Worm (Caenorhabditis elegans) whole organism, young adult: ENCODE data around the gene grd-2.

ENCODE experiments used
- B0261.1 ChIP-seq: sonication (generic microtip); optimal IDR thresholded peaks from 2 replicates; lab custom pipeline; 2016; ENCODE audit warnings: mild to moderate bottlenecking, missing genetic modification characterization, moderate library complexity, missing compliant biosample characterization
- F23B12.7 ChIP-seq: sonication (generic microtip); optimal IDR thresholded peaks from 2 replicates; lab custom pipeline; 2017; ENCODE audit warnings: missing genetic modification characterization, mild to moderate bottlenecking, missing compliant biosample characterization, antibody characterized with exemption, moderate library complexity; ENCODE audit not compliant: insufficient read depth
- F37B4.10 ChIP-seq: fragments of 200-800 bp; sonication (Bioruptor generic); IDR thresholded peaks from 2 replicates; pipeline ENCODE4 v1.3.6; 2022; ENCODE audit warnings: missing genetic modification characterization, missing compliant biosample characterization
- F57A8.1 ChIP-seq: fragments of 200-800 bp; sonication (Bioruptor generic); optimal IDR thresholded peaks from 2 replicates; lab custom pipeline; 2018; ENCODE audit warnings: mild to moderate bottlenecking, missing genetic modification characterization, moderate library complexity, missing compliant biosample characterization
- F57C9.4 ChIP-seq: sonication (generic microtip); optimal IDR thresholded peaks from 2 replicates; lab custom pipeline; 2017; ENCODE audit warnings: mild to moderate bottlenecking, missing genetic modification characterization, missing compliant biosample characterization
- K12H6.12 ChIP-seq: fragments of 200-800 bp; sonication (Bioruptor generic); optimal IDR thresholded peaks from 2 replicates; lab custom pipeline; 2018; ENCODE audit warnings: mild to moderate bottlenecking, missing genetic modification characterization, missing compliant biosample characterization
- Y53F4B.3 ChIP-seq: fragments of 200-800 bp; sonication (Bioruptor generic); IDR thresholded peaks from 2 replicates; pipeline ENCODE4 v1.3.6; 2022; ENCODE audit warnings: missing genetic modification reagents, missing genetic modification characterization, missing compliant biosample characterization
- Y67H2A.10 ChIP-seq: fragments of 200-800 bp; sonication (Bioruptor generic); conservative IDR thresholded peaks from 2 replicates; pipeline ENCODE4 v1.3.6; 2022; ENCODE audit warnings: missing genetic modification reagents, missing genetic modification characterization, missing compliant biosample characterization
- ama-1 ChIP-seq, 3 experiments: fragments of 150-350 bp in 1 of 3; sonication (generic microtip) in 2 of 3; optimal IDR thresholded peaks; 2 replicates each; lab custom pipeline; 2014 to 2018; ENCODE audit warnings: missing biosample characterization in 2 of 3, missing genetic modification characterization in 2 of 3, missing genetic modification reagents in 2 of 3
- aptf-2 ChIP-seq: fragments of 200-800 bp; sonication (Bioruptor generic); conservative IDR thresholded peaks from 2 replicates; pipeline ENCODE4 v1.3.6; 2022; ENCODE audit warnings: missing genetic modification reagents, missing genetic modification characterization, missing compliant biosample characterization
- aptf-3 ChIP-seq: fragments of 200-800 bp; sonication (Bioruptor generic); IDR thresholded peaks from 2 replicates; pipeline ENCODE4 v1.3.6; 2022; ENCODE audit warnings: missing genetic modification characterization, missing compliant biosample characterization
- atf-7 ChIP-seq: sonication (generic microtip); optimal IDR thresholded peaks from 2 replicates; lab custom pipeline; 2017; ENCODE audit warnings: mild to moderate bottlenecking, missing genetic modification characterization, missing compliant biosample characterization
- attf-3 ChIP-seq: fragments of 200-800 bp; sonication (Bioruptor generic); conservative IDR thresholded peaks from 2 replicates; pipeline ENCODE4 v1.3.6; 2022; ENCODE audit warnings: missing genetic modification reagents, missing genetic modification characterization, missing compliant biosample characterization
- bed-2 ChIP-seq: fragments of 200-800 bp; sonication (Bioruptor generic); IDR thresholded peaks from 2 replicates; pipeline ENCODE4 v1.3.6; 2022; ENCODE audit warnings: missing genetic modification reagents, missing genetic modification characterization, missing compliant biosample characterization
- ccch-3 ChIP-seq: fragments of 200-800 bp; sonication (Bioruptor generic); optimal IDR thresholded peaks from 2 replicates; lab custom pipeline; 2018; ENCODE audit warnings: mild to moderate bottlenecking, missing genetic modification characterization, missing compliant biosample characterization
- cebp-2 ChIP-seq: fragments of 200-800 bp; sonication (Bioruptor generic); IDR thresholded peaks from 2 replicates; pipeline ENCODE4 v1.3.6; 2022; ENCODE audit warnings: missing genetic modification characterization, missing compliant biosample characterization
- ceh-100 ChIP-seq: fragments of 200-800 bp; sonication (Bioruptor generic); IDR thresholded peaks from 2 replicates; pipeline ENCODE4 v1.3.6; 2022; ENCODE audit warnings: missing genetic modification reagents, missing genetic modification characterization, missing compliant biosample characterization
- chd-7 ChIP-seq: sonication (generic microtip); optimal IDR thresholded peaks from 2 replicates; lab custom pipeline; 2016; ENCODE audit warnings: mild to moderate bottlenecking, missing genetic modification characterization, moderate library complexity, missing compliant biosample characterization
- die-1 ChIP-seq: sonication (generic microtip); optimal IDR thresholded peaks from 2 replicates; lab custom pipeline; 2016; ENCODE audit warnings: missing genotype, mild to moderate bottlenecking, missing genetic modification characterization, missing compliant biosample characterization
- dpl-1 ChIP-seq: fragments of 150-350 bp; optimal IDR thresholded peaks from 2 replicates; lab custom pipeline; 2014; ENCODE audit warnings: missing biosample characterization, missing genetic modification reagents, missing genetic modification characterization
- efl-1 ChIP-seq: fragments of 150-350 bp; optimal IDR thresholded peaks from 2 replicates; lab custom pipeline; 2014; ENCODE audit warnings: missing biosample characterization, missing genetic modification reagents, missing genetic modification characterization
- egl-44 ChIP-seq: fragments of 200-800 bp; sonication (Bioruptor generic); IDR thresholded peaks from 2 replicates; pipeline ENCODE4 v1.3.6; 2022; ENCODE audit warnings: missing genetic modification reagents, missing genetic modification characterization, missing compliant biosample characterization
- hmg-20 ChIP-seq: fragments of 200-800 bp; sonication (Bioruptor generic); IDR thresholded peaks from 2 replicates; pipeline ENCODE4 v1.3.6; 2022; ENCODE audit warnings: missing genetic modification reagents, missing genetic modification characterization, missing compliant biosample characterization
- let-526 ChIP-seq: fragments of 200-800 bp; sonication (Bioruptor generic); IDR thresholded peaks from 2 replicates; pipeline ENCODE4 v1.3.6; 2022; ENCODE audit warnings: missing genetic modification reagents, missing genetic modification characterization, missing compliant biosample characterization
- lin-26 ChIP-seq: fragments of 200-800 bp; sonication (Bioruptor generic); IDR thresholded peaks from 2 replicates; pipeline ENCODE4 v1.3.6; 2022; ENCODE audit warnings: missing genetic modification reagents, missing genetic modification characterization, missing compliant biosample characterization
- lsy-27 ChIP-seq: sonication (generic microtip); optimal IDR thresholded peaks from 2 replicates; lab custom pipeline; 2017; ENCODE audit warnings: missing genetic modification characterization, mild to moderate bottlenecking, missing compliant biosample characterization, antibody characterized with exemption, missing genotype, borderline replicate concordance; ENCODE audit not compliant: insufficient read depth
- madf-10 ChIP-seq: sonication (generic microtip); optimal IDR thresholded peaks from 2 replicates; lab custom pipeline; 2016; ENCODE audit warnings: mild to moderate bottlenecking, missing genetic modification characterization, missing compliant biosample characterization
- madf-3 ChIP-seq: fragments of 200-800 bp; sonication (Bioruptor generic); IDR thresholded peaks from 2 replicates; pipeline ENCODE4 v1.3.6; 2022; ENCODE audit warnings: missing genetic modification reagents, missing genetic modification characterization, missing compliant biosample characterization
- mel-28 ChIP-seq: sonication (generic microtip); optimal IDR thresholded peaks from 2 replicates; lab custom pipeline; 2016; ENCODE audit warnings: borderline replicate concordance, mild to moderate bottlenecking, missing genetic modification characterization, missing compliant biosample characterization
- mes-4 ChIP-seq: sonication (generic microtip); optimal IDR thresholded peaks from 2 replicates; lab custom pipeline; 2016; ENCODE audit warnings: missing genotype, missing genetic modification characterization, missing compliant biosample characterization
- nfya-1 ChIP-seq: sonication (generic microtip); optimal IDR thresholded peaks from 2 replicates; lab custom pipeline; 2017; ENCODE audit warnings: antibody characterized with exemption, missing compliant biosample characterization, missing genetic modification characterization, borderline replicate concordance; ENCODE audit not compliant: insufficient read depth
- nfyb-1 ChIP-seq: fragments of 200-800 bp; sonication (Bioruptor generic); IDR thresholded peaks from 2 replicates; pipeline ENCODE4 v1.3.6; 2022; ENCODE audit warnings: missing genetic modification reagents, missing genetic modification characterization, missing compliant biosample characterization
- nhr-179 ChIP-seq: sonication (generic microtip); optimal IDR thresholded peaks from 2 replicates; lab custom pipeline; 2016; ENCODE audit warnings: mild to moderate bottlenecking, missing genetic modification characterization, missing compliant biosample characterization
- nhr-90 ChIP-seq: sonication (generic microtip); optimal IDR thresholded peaks from 2 replicates; lab custom pipeline; 2016; ENCODE audit warnings: missing genotype, mild to moderate bottlenecking, missing genetic modification characterization, missing compliant biosample characterization
- repo-1 ChIP-seq: sonication (generic microtip); optimal IDR thresholded peaks from 2 replicates; lab custom pipeline; 2017; ENCODE audit warnings: mild to moderate bottlenecking, missing genetic modification characterization, missing compliant biosample characterization
- sea-2 ChIP-seq: fragments of 200-800 bp; sonication (Bioruptor generic); IDR thresholded peaks from 2 replicates; pipeline ENCODE4 v1.3.6; 2022; ENCODE audit warnings: missing genetic modification characterization, missing compliant biosample characterization
- snpc-1.1 ChIP-seq: sonication (generic microtip); optimal IDR thresholded peaks from 2 replicates; lab custom pipeline; 2017; ENCODE audit warnings: missing genetic modification characterization, mild to moderate bottlenecking, missing compliant biosample characterization, antibody characterized with exemption, moderate library complexity, missing genotype, missing genetic modification reagents; ENCODE audit not compliant: insufficient read depth
- snpc-3.4 ChIP-seq: sonication (generic microtip); optimal IDR thresholded peaks from 2 replicates; lab custom pipeline; 2017; ENCODE audit warnings: missing genetic modification characterization, mild to moderate bottlenecking, missing compliant biosample characterization, antibody characterized with exemption, moderate library complexity, missing genotype, missing genetic modification reagents
- snpc-4 ChIP-seq, 5 experiments: fragments of 150-350 bp in 1 of 5; sonication (generic microtip) in 4 of 5; optimal IDR thresholded peaks; 2 replicates each; lab custom pipeline; 2014 to 2018; ENCODE audit warnings: missing genetic modification characterization in 5 of 5, missing biosample characterization in 3 of 5, antibody characterized with exemption in 2 of 5, mild to moderate bottlenecking in 2 of 5, missing compliant biosample characterization in 2 of 5, missing genotype in 2 of 5, moderate library complexity in 2 of 5, missing genetic modification reagents in 1 of 5
- ztf-22 ChIP-seq: fragments of 200-800 bp; sonication (Bioruptor generic); optimal IDR thresholded peaks from 2 replicates; lab custom pipeline; 2018; ENCODE audit warnings: mild to moderate bottlenecking, missing genetic modification characterization, moderate library complexity, missing compliant biosample characterization
- ztf-25 ChIP-seq: fragments of 200-800 bp; sonication (Bioruptor generic); IDR thresholded peaks from 2 replicates; pipeline ENCODE4 v1.3.6; 2022; ENCODE audit warnings: missing genetic modification reagents, missing genetic modification characterization, missing compliant biosample characterization
- ztf-26 ChIP-seq: sonication (generic microtip); optimal IDR thresholded peaks from 2 replicates; lab custom pipeline; 2017; ENCODE audit warnings: missing genetic modification characterization, missing compliant biosample characterization
- ztf-28 ChIP-seq: fragments of 200-800 bp; sonication (Bioruptor generic); IDR thresholded peaks from 2 replicates; pipeline ENCODE4 v1.3.6; 2022; ENCODE audit warnings: missing genetic modification reagents, missing genetic modification characterization, missing compliant biosample characterization
- ztf-6 ChIP-seq: fragments of 200-800 bp; sonication (Bioruptor generic); IDR thresholded peaks from 2 replicates; pipeline ENCODE4 v1.3.6; 2022; ENCODE audit warnings: missing genetic modification reagents, missing genetic modification characterization, missing compliant biosample characterization

grd-2 gene

ce11 chrV:20641896-20642295 is 32.3 kb downstream of the grd-2 start, which contains the start of gene srxa-15 (continued):
- TF ChIP-seq ztf-25 (no peak), ztf-26 (tag; lab: Kevin White, UChicago) (no peak), madf-3 (GFP tag; lab: Robert Waterston, UW) (no peak)

ce11 chrV:20645479-20645878 is 35.9 kb downstream of the grd-2 start:
- no peak for TF ChIP-seq mes-4 (tag; lab: Kevin White, UChicago)
- no peak for TF ChIP-seq nfya-1 (tag; lab: Kevin White, UChicago)
- TF ChIP-seq hmg-20 (GFP tag; lab: Robert Waterston, UW), result no peak
- no peak for TF ChIP-seq repo-1 (tag; lab: Kevin White, UChicago)
- TF ChIP-seq die-1 (tag; lab: Kevin White, UChicago), result no peak
- TF ChIP-seq K12H6.12 (tag; lab: Kevin White, UChicago), result no peak
- TF ChIP-seq snpc-1.1 (tag; lab: Kevin White, UChicago), result no peak
- TF ChIP-seq ccch-3 (GFP tag; lab: Kevin White, UChicago), result no peak
- TF ChIP-seq lin-26, result no peak
- TF ChIP-seq snpc-3.4 (tag; lab: Kevin White, UChicago), result no peak
- TF ChIP-seq nfyb-1 (GFP tag; lab: Robert Waterston, UW), result no peak
- no peak for TF ChIP-seq F23B12.7 (tag; lab: Kevin White, UChicago)
- TF ChIP-seq F57C9.4, result no peak
- no peak for TF ChIP-seq let-526 (GFP tag; lab: Robert Waterston, UW)
- TF ChIP-seq attf-3 (GFP tag; lab: Robert Waterston, UW), result no peak
- no peak for TF ChIP-seq madf-10 (tag; lab: Kevin White, UChicago)
- TF ChIP-seq sea-2, result no peak
- no peak for TF ChIP-seq F37B4.10 (GFP tag; lab: Robert Waterston, UW)

ce11 chrV:20648868-20649267 is 39.3 kb downstream of the grd-2 start:
- TF ChIP-seq aptf-2 (GFP tag; lab: Robert Waterston, UW), result no peak
- no peak for TF ChIP-seq lin-26
- TF ChIP-seq cebp-2, result no peak
- no peak for TF ChIP-seq ama-1 (optimal IDR thresholded peaks at IDR 0.05; lab: Kevin White, UChicago)
- TF ChIP-seq ama-1 (GFP tag; optimal IDR thresholded peaks at IDR 0.05; lab: Kevin White, UChicago), result no peak
- no peak for TF ChIP-seq mel-28
- no peak for TF ChIP-seq ceh-100 (GFP tag; lab: Robert Waterston, UW)
- no peak for TF ChIP-seq F57A8.1 (GFP tag; lab: Kevin White, UChicago)
- TF ChIP-seq Y53F4B.3 (GFP tag; lab: Robert Waterston, UW), result no peak

- TF ChIP-seq B0261.1 (tag; lab: Kevin White, UChicago) (no peak), nhr-179 (no peak), ztf-6 (GFP tag; lab: Robert Waterston, UW) (no peak), snpc-4 (GFP tag; optimal IDR thresholded peaks at IDR 0.05; lab: Kevin White, UChicago) (no peak), snpc-4 (tag; optimal IDR thresholded peaks at IDR 0.05; lab: Kevin White, UChicago) (no peak), egl-44 (GFP tag; lab: Robert Waterston, UW) (no peak), bed-2 (no peak), let-526 (GFP tag; lab: Robert Waterston, UW) (no peak), chd-7 (tag; lab: Kevin White, UChicago) (no peak), nhr-90 (tag; lab: Kevin White, UChicago) (no peak), dpl-1 (GFP tag; lab: Kevin White, UChicago) (no peak), efl-1 (no peak), atf-7 (tag; lab: Kevin White, UChicago) (no peak), Y67H2A.10 (no peak), lsy-27 (tag; lab: Kevin White, UChicago) (no peak), ztf-28 (GFP tag; lab: Robert Waterston, UW) (no peak), sea-2 (no peak), ztf-22 (no peak), aptf-3 (GFP tag; lab: Robert Waterston, UW) (no peak)
Observed at ce11 chrV:20651923-20652322, 42.3 kb downstream of the grd-2 start.
